Fruit fly (Drosophila melanogaster): ENCODE measurements around the gene pdm2.

DNA sequence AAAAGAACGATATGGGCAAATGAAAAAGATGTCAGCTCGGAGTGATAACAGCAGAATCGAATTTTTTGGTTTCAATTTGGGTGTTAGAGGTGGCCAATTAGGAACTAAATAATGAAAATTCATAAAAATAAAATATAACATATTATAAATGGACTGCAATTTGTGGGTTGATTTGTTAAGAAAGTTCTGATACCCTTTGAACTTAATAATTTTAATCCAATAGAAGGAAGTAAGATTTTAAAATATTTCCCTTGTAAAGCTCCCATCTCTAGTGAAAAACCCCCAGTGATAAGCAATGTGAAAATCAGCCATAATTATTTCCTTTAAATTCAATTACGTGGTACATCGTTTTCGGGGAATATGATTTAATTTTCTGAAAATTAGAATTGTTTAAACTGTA, 12.7 kb upstream of the pdm2 start:
- TF ChIP-seq dmrt93B (GFP tag; optimal IDR thresholded peaks at IDR 0.05), result no peak
- peak; percentile 21 for TF ChIP-seq Sp1 (GFP tag; optimal IDR thresholded peaks at IDR 0.05)
